Worm (Caenorhabditis elegans) whole organism, young adult: ENCODE results near the gene mtrr-1.

Source experiments
- F55B11.4 ChIP-seq: sonication (generic microtip); optimal IDR thresholded peaks from 2 replicates; lab custom pipeline; 2016; ENCODE audit warnings: missing compliant biosample characterization, missing genetic modification characterization, borderline replicate concordance; ENCODE audit not compliant: insufficient read depth
- efl-1 ChIP-seq: fragments of 150-350 bp; optimal IDR thresholded peaks from 2 replicates; lab custom pipeline; 2014; ENCODE audit warnings: missing biosample characterization, missing genetic modification reagents, missing genetic modification characterization
- him-1 ChIP-seq: sonication (generic microtip); optimal IDR thresholded peaks from 2 replicates; lab custom pipeline; 2016; ENCODE audit warnings: missing genotype, missing genetic modification reagents, missing genetic modification characterization, missing compliant biosample characterization
- lin-35 ChIP-seq, 3 experiments: fragments of 150-350 bp in 2 of 3; sonication (generic microtip) in 1 of 3; optimal IDR thresholded peaks; 2 replicates each; lab custom pipeline; 2014 to 2018; ENCODE audit warnings: missing biosample characterization in 3 of 3, missing genetic modification characterization in 3 of 3, missing genetic modification reagents in 3 of 3
- mes-4 ChIP-seq: sonication (generic microtip); optimal IDR thresholded peaks from 2 replicates; lab custom pipeline; 2016; ENCODE audit warnings: missing genotype, missing genetic modification characterization, missing compliant biosample characterization
- nfya-1 ChIP-seq: sonication (generic microtip); optimal IDR thresholded peaks from 2 replicates; lab custom pipeline; 2017; ENCODE audit warnings: antibody characterized with exemption, missing compliant biosample characterization, missing genetic modification characterization, borderline replicate concordance; ENCODE audit not compliant: insufficient read depth
- nhr-120 ChIP-seq: fragments of 200-800 bp; sonication (Bioruptor generic); IDR thresholded peaks from 2 replicates; pipeline ENCODE4 v1.3.6; 2022; ENCODE audit warnings: missing genetic modification characterization, missing compliant biosample characterization
- sdz-38 ChIP-seq: sonication (generic microtip); optimal IDR thresholded peaks from 2 replicates; lab custom pipeline; 2016; ENCODE audit warnings: missing genotype, missing genetic modification characterization, missing compliant biosample characterization
- tbp1 ChIP-seq: fragments of 200-800 bp; sonication (Bioruptor generic); optimal IDR thresholded peaks from 2 replicates; lab custom pipeline; 2018; ENCODE audit warnings: mild to moderate bottlenecking, missing genetic modification characterization, missing compliant biosample characterization
- tlf-1 ChIP-seq: fragments of 200-800 bp; sonication (Bioruptor generic); optimal IDR thresholded peaks from 2 replicates; lab custom pipeline; 2018; ENCODE audit warnings: mild to moderate bottlenecking, missing genetic modification characterization, missing compliant biosample characterization
- unc-130 ChIP-seq: sonication (generic microtip); optimal IDR thresholded peaks from 2 replicates; lab custom pipeline; 2016; ENCODE audit warnings: missing genetic modification reagents, missing genetic modification characterization, missing compliant biosample characterization
- unc-62 ChIP-seq: fragments of 150-350 bp; optimal IDR thresholded peaks from 2 replicates; lab custom pipeline; 2014; ENCODE audit warnings: missing biosample characterization, missing genetic modification reagents, missing genetic modification characterization
- xnd-1 ChIP-seq: sonication (generic microtip); optimal IDR thresholded peaks from 2 replicates; lab custom pipeline; 2016; ENCODE audit warnings: missing genotype, missing genetic modification reagents, missing genetic modification characterization, missing compliant biosample characterization
- ztf-28 ChIP-seq: fragments of 200-800 bp; sonication (Bioruptor generic); IDR thresholded peaks from 2 replicates; pipeline ENCODE4 v1.3.6; 2022; ENCODE audit warnings: missing genetic modification reagents, missing genetic modification characterization, missing compliant biosample characterization

ce11 chrII:9277153-9277552, 8.6 kb upstream of the mtrr-1 start:
- TF ChIP-seq him-1 (tag; lab: Kevin White, UChicago) (no peak), lin-35 (GFP tag; optimal IDR thresholded peaks at IDR 0.05; lab: Kevin White, UChicago) (no peak), tbp1 (GFP tag; lab: Kevin White, UChicago) (no peak), nhr-120 (GFP tag; lab: Robert Waterston, UW) (no peak), unc-62 (GFP tag; lab: Kevin White, UChicago) (no peak), efl-1 (GFP tag; lab: Kevin White, UChicago) (no peak), tlf-1 (GFP tag; lab: Kevin White, UChicago) (no peak), unc-130 (GFP tag; lab: Kevin White, UChicago) (no peak), xnd-1 (tag; lab: Kevin White, UChicago) (no peak), ztf-28 (GFP tag; lab: Robert Waterston, UW) (no peak), F55B11.4 (tag; lab: Kevin White, UChicago) (no peak), nfya-1 (tag; lab: Kevin White, UChicago) (no peak), mes-4 (no peak), sdz-38 (tag; lab: Kevin White, UChicago) (no peak)
